Worm (Caenorhabditis elegans) whole organism, L4 larva: ENCODE data around the gene acl-9.

Experiments
- R02D3.7 ChIP-seq: fragments of 150-350 bp; sonication (generic microtip); optimal IDR thresholded peaks from 3 replicates; lab custom pipeline; 2014; ENCODE audit warnings: missing biosample characterization, missing genetic modification characterization
- Y5F2A.4 ChIP-seq: fragments of 200-800 bp; sonication (Bioruptor generic); optimal IDR thresholded peaks from 2 replicates; lab custom pipeline; 2018; ENCODE audit warnings: mild to moderate bottlenecking, missing genetic modification characterization, missing compliant biosample characterization
- ZK337.2 ChIP-seq: fragments of 200-800 bp; sonication (Bioruptor generic); IDR thresholded peaks from 2 replicates; pipeline ENCODE4 v1.3.6; 2022; ENCODE audit warnings: missing genetic modification reagents, missing genetic modification characterization, missing compliant biosample characterization
- ZK546.5 ChIP-seq, 2 experiments: sonication (generic microtip); optimal IDR thresholded peaks; 2 replicates each; lab custom pipeline; 2017; ENCODE audit warnings: missing biosample characterization in 2 of 2, missing genetic modification characterization in 2 of 2
- ceh-20 ChIP-seq: fragments of 200-800 bp; sonication (Bioruptor generic); IDR thresholded peaks from 2 replicates; pipeline ENCODE4 v1.3.6; 2022; ENCODE audit warnings: missing genetic modification reagents, missing genetic modification characterization, missing compliant biosample characterization
- ceh-28 ChIP-seq: fragments of 150-350 bp; optimal IDR thresholded peaks from 2 replicates; lab custom pipeline; 2014; ENCODE audit warnings: missing biosample characterization, missing genetic modification reagents, missing genetic modification characterization
- ceh-44 ChIP-seq: fragments of 200-800 bp; sonication (Bioruptor generic); IDR thresholded peaks from 2 replicates; pipeline ENCODE4 v1.3.6; 2022; ENCODE audit warnings: missing genetic modification reagents, missing genetic modification characterization, missing compliant biosample characterization
- ceh-62 ChIP-seq: sonication (generic microtip); optimal IDR thresholded peaks from 2 replicates; lab custom pipeline; 2017; ENCODE audit warnings: missing biosample characterization, missing genetic modification characterization
- ceh-82 ChIP-seq: sonication (generic microtip); optimal IDR thresholded peaks from 2 replicates; lab custom pipeline; 2017; ENCODE audit warnings: missing biosample characterization, missing genetic modification characterization
- ces-1 ChIP-seq: fragments of 150-350 bp; sonication (generic microtip); optimal IDR thresholded peaks from 4 replicates; lab custom pipeline; 2014; ENCODE audit warnings: missing biosample characterization, missing genetic modification reagents, missing genetic modification characterization
- daf-16 ChIP-seq, 3 experiments: sonication (generic microtip); optimal IDR thresholded peaks; 2 replicates each; lab custom pipeline; 2016 to 2017; ENCODE audit warnings: missing genetic modification characterization in 3 of 3, missing genetic modification reagents in 3 of 3, mild to moderate bottlenecking in 2 of 3, missing compliant biosample characterization in 2 of 3, missing biosample characterization in 1 of 3, moderate library complexity in 1 of 3
- daf-19 ChIP-seq: fragments of 200-800 bp; sonication (Bioruptor generic); conservative IDR thresholded peaks from 2 replicates; pipeline ENCODE4 v1.3.6; 2022; ENCODE audit warnings: missing genetic modification characterization, missing compliant biosample characterization
- dmd-6 ChIP-seq: fragments of 200-800 bp; sonication (Bioruptor generic); IDR thresholded peaks from 2 replicates; pipeline ENCODE4 v1.3.6; 2022; ENCODE audit warnings: missing genetic modification reagents, missing genetic modification characterization, missing compliant biosample characterization
- dpl-1 ChIP-seq: fragments of 150-350 bp; optimal IDR thresholded peaks from 2 replicates; lab custom pipeline; 2014; ENCODE audit warnings: missing biosample characterization, missing genetic modification reagents, missing genetic modification characterization
- duxl-1 ChIP-seq: sonication (generic microtip); optimal IDR thresholded peaks from 2 replicates; lab custom pipeline; 2016; ENCODE audit warnings: mild to moderate bottlenecking, missing genetic modification characterization, moderate library complexity, missing compliant biosample characterization; ENCODE audit not compliant: poor library complexity
- dve-1 ChIP-seq: sonication (generic microtip); optimal IDR thresholded peaks from 2 replicates; lab custom pipeline; 2017; ENCODE audit warnings: antibody characterized with exemption, mild to moderate bottlenecking, missing genetic modification characterization, missing compliant biosample characterization; ENCODE audit not compliant: insufficient read depth
- egl-27 ChIP-seq: sonication (generic microtip); optimal IDR thresholded peaks from 3 replicates; lab custom pipeline; 2017; ENCODE audit warnings: missing biosample characterization, missing genetic modification reagents, missing genetic modification characterization
- egl-43 ChIP-seq: fragments of 200-800 bp; sonication (Bioruptor generic); IDR thresholded peaks from 2 replicates; pipeline ENCODE4 v1.3.6; 2022; ENCODE audit warnings: missing genetic modification reagents, missing genetic modification characterization, missing compliant biosample characterization
- fkh-10 ChIP-seq: fragments of 150-350 bp; optimal IDR thresholded peaks from 2 replicates; lab custom pipeline; 2014; ENCODE audit warnings: missing biosample characterization, missing genetic modification reagents, missing genetic modification characterization
- fos-1 ChIP-seq: fragments of 150-350 bp; optimal IDR thresholded peaks from 2 replicates; lab custom pipeline; 2014; ENCODE audit warnings: missing biosample characterization, missing genetic modification characterization
- hif-1 ChIP-seq, 2 experiments: sonication (generic microtip); optimal IDR thresholded peaks; 2 replicates each; lab custom pipeline; 2016 to 2017; ENCODE audit warnings: missing compliant biosample characterization in 2 of 2, missing genetic modification characterization in 2 of 2, missing genetic modification reagents in 2 of 2, missing genotype in 2 of 2, mild to moderate bottlenecking in 1 of 2
- lim-7 ChIP-seq: fragments of 200-800 bp; sonication (Bioruptor generic); IDR thresholded peaks from 2 replicates; pipeline ENCODE4 v1.3.6; 2022; ENCODE audit warnings: missing genetic modification characterization, missing compliant biosample characterization
- lin-13 ChIP-seq: fragments of 150-350 bp; optimal IDR thresholded peaks from 2 replicates; lab custom pipeline; 2014; ENCODE audit warnings: missing biosample characterization, missing genetic modification reagents, missing genetic modification characterization
- lin-29 ChIP-seq: fragments of 200-800 bp; sonication (Bioruptor generic); IDR thresholded peaks from 2 replicates; pipeline ENCODE4 v1.3.6; 2022; ENCODE audit warnings: missing genetic modification reagents, missing genetic modification characterization, missing compliant biosample characterization
- madf-5 ChIP-seq, 2 experiments: fragments of 200-800 bp; sonication (Bioruptor generic); IDR thresholded peaks; 2 replicates each; pipeline ENCODE4 v1.3.6; 2022; ENCODE audit warnings: missing compliant biosample characterization in 2 of 2, missing genetic modification characterization in 2 of 2
- mes-2 ChIP-seq: sonication (generic microtip); optimal IDR thresholded peaks from 2 replicates; lab custom pipeline; 2016; ENCODE audit warnings: missing genotype, mild to moderate bottlenecking, missing genetic modification characterization, missing compliant biosample characterization; ENCODE audit not compliant: poor library complexity, severe bottlenecking
- mxl-2 ChIP-seq: fragments of 200-800 bp; sonication (Bioruptor generic); conservative IDR thresholded peaks from 2 replicates; pipeline ENCODE4 v1.3.6; 2022; ENCODE audit warnings: missing genetic modification reagents, missing genetic modification characterization, missing compliant biosample characterization
- nhr-28 ChIP-seq: fragments of 150-350 bp; optimal IDR thresholded peaks from 2 replicates; lab custom pipeline; 2014; ENCODE audit warnings: missing biosample characterization, missing genetic modification characterization
- nhr-41 ChIP-seq: fragments of 200-800 bp; sonication (Bioruptor generic); IDR thresholded peaks from 2 replicates; pipeline ENCODE4 v1.3.6; 2022; ENCODE audit warnings: missing genetic modification reagents, missing genetic modification characterization, missing compliant biosample characterization
- nhr-42 ChIP-seq: fragments of 200-800 bp; sonication (Bioruptor generic); IDR thresholded peaks from 2 replicates; pipeline ENCODE4 v1.3.6; 2022; ENCODE audit warnings: missing genetic modification characterization, missing compliant biosample characterization
- nhr-48 ChIP-seq: sonication (generic microtip); optimal IDR thresholded peaks from 2 replicates; lab custom pipeline; 2016; ENCODE audit warnings: mild to moderate bottlenecking, missing genetic modification characterization, missing compliant biosample characterization
- nhr-76 ChIP-seq: fragments of 150-350 bp; optimal IDR thresholded peaks from 2 replicates; lab custom pipeline; 2014; ENCODE audit warnings: missing biosample characterization, missing genetic modification characterization
- nhr-77 ChIP-seq: fragments of 150-350 bp; optimal IDR thresholded peaks from 2 replicates; lab custom pipeline; 2014; ENCODE audit warnings: missing biosample characterization, missing genetic modification characterization
- pha-4 ChIP-seq, 2 experiments: fragments of 150-350 bp in 1 of 2; fragments of 200-800 bp in 1 of 2; sonication (Bioruptor generic) in 1 of 2; IDR thresholded peaks in 1 of 2; optimal IDR thresholded peaks in 1 of 2; 2 replicates each; pipeline versions ENCODE4 v1.3.6 to Lab custom; 2014 to 2022; ENCODE audit warnings: missing genetic modification characterization in 2 of 2, missing genetic modification reagents in 2 of 2, missing biosample characterization in 1 of 2, missing compliant biosample characterization in 1 of 2
- pqm-1 ChIP-seq: sonication (generic microtip); optimal IDR thresholded peaks from 2 replicates; lab custom pipeline; 2017; ENCODE audit warnings: missing biosample characterization, missing genetic modification characterization
- rbr-2 ChIP-seq: sonication (generic microtip); optimal IDR thresholded peaks from 2 replicates; lab custom pipeline; 2016; ENCODE audit warnings: missing genotype, missing genetic modification characterization, missing compliant biosample characterization
- sdz-12 ChIP-seq: fragments of 200-800 bp; sonication (Bioruptor generic); optimal IDR thresholded peaks from 2 replicates; lab custom pipeline; 2018; ENCODE audit warnings: mild to moderate bottlenecking, missing genetic modification characterization, missing compliant biosample characterization
- set-16 ChIP-seq: fragments of 200-800 bp; sonication (Bioruptor generic); IDR thresholded peaks from 2 replicates; pipeline ENCODE4 v1.3.6; 2022; ENCODE audit warnings: missing genetic modification reagents, missing genetic modification characterization, missing compliant biosample characterization
- skn-1 ChIP-seq: fragments of 150-350 bp; optimal IDR thresholded peaks from 2 replicates; lab custom pipeline; 2014; ENCODE audit warnings: missing biosample characterization, missing genetic modification characterization
- snpc-4 ChIP-seq: fragments of 150-350 bp; optimal IDR thresholded peaks from 2 replicates; lab custom pipeline; 2014; ENCODE audit warnings: missing biosample characterization, missing genetic modification characterization
- spr-1 ChIP-seq: sonication (generic microtip); optimal IDR thresholded peaks from 2 replicates; lab custom pipeline; 2016; ENCODE audit warnings: mild to moderate bottlenecking, missing genetic modification characterization, missing compliant biosample characterization
- tag-97 ChIP-seq: fragments of 200-800 bp; sonication (Bioruptor generic); IDR thresholded peaks from 2 replicates; pipeline ENCODE4 v1.3.6; 2022; ENCODE audit warnings: missing genetic modification characterization, missing compliant biosample characterization
- unc-130 ChIP-seq: sonication (generic microtip); optimal IDR thresholded peaks from 2 replicates; lab custom pipeline; 2016; ENCODE audit warnings: missing genetic modification reagents, missing genetic modification characterization, missing compliant biosample characterization
- unc-62 ChIP-seq, 3 experiments: fragments of 150-350 bp in 1 of 3; sonication (generic microtip); optimal IDR thresholded peaks in 2 of 3; peaks in 1 of 3; 1 replicate in 1 of 3; 2 replicates in 2 of 3; lab custom pipeline; 2014 to 2017; ENCODE audit warnings: missing biosample characterization in 3 of 3, missing genetic modification characterization in 3 of 3, missing genetic modification reagents in 3 of 3, missing genotype in 1 of 3
- zip-2 ChIP-seq: fragments of 150-350 bp; optimal IDR thresholded peaks from 2 replicates; lab custom pipeline; 2014; ENCODE audit warnings: missing biosample characterization, missing genetic modification characterization
- ztf-11 ChIP-seq: fragments of 150-350 bp; optimal IDR thresholded peaks from 2 replicates; lab custom pipeline; 2014; ENCODE audit warnings: missing biosample characterization, missing genetic modification characterization
- ztf-7 ChIP-seq: fragments of 150-350 bp; optimal IDR thresholded peaks from 2 replicates; lab custom pipeline; 2014; ENCODE audit warnings: missing biosample characterization, missing genetic modification characterization

Gene acl-9

ce11 chrV:6433446-6434178, 19.4 kb upstream of the acl-9 start, which contains the start of the genes gad-1 and erfa-1 (continued):
- TF ChIP-seq tag-97 (no peak), snpc-4 (tag; lab: Kevin White, UChicago) (no peak), dpl-1 (peak; percentile 65), ceh-44 (no peak), madf-5 (GFP tag; IDR thresholded peaks at IDR 0.05; lab: Robert Waterston, UW) (no peak), daf-19 (GFP tag; lab: Robert Waterston, UW) (no peak), unc-130 (GFP tag; lab: Kevin White, UChicago) (peak; percentile 75), ceh-82 (tag; lab: Kevin White, UChicago) (no peak), Y5F2A.4 (GFP tag; lab: Kevin White, UChicago) (no peak), rbr-2 (peak; percentile 10), skn-1 (tag; lab: Kevin White, UChicago) (no peak), ceh-62 (no peak), duxl-1 (tag; lab: Kevin White, UChicago) (no peak), ces-1 (GFP tag; lab: Kevin White, UChicago) (no peak), dve-1 (tag; lab: Kevin White, UChicago) (peak; percentile 63), sdz-12 (GFP tag; lab: Kevin White, UChicago) (no peak), set-16 (GFP tag; lab: Robert Waterston, UW) (no peak), egl-43 (GFP tag; lab: Robert Waterston, UW) (no peak), nhr-76 (no peak), ztf-7 (no peak), mxl-2 (GFP tag; lab: Robert Waterston, UW) (no peak), ZK337.2 (no peak), lin-13 (GFP tag; lab: Kevin White, UChicago) (peak; percentile 77), ZK546.5 (tag; optimal IDR thresholded peaks at IDR 0.05; lab: Kevin White, UChicago) (no peak), hif-1 (tag; optimal IDR thresholded peaks at IDR 0.05; lab: Kevin White, UChicago) (peak in 1 of 2 experiments; percentile 75), ceh-28 (tag; lab: Kevin White, UChicago) (peak; percentile 56), nhr-42 (GFP tag; lab: Robert Waterston, UW) (no peak), fos-1 (no peak), R02D3.7 (no peak), unc-62 (GFP tag; optimal IDR thresholded peaks at IDR 0.05 in 1 of 2; lab: Kevin White, UChicago) (peak in 1 of 2 experiments; percentile 57), unc-62 (tag; optimal IDR thresholded peaks at IDR 0.05; lab: Kevin White, UChicago) (no peak)

- TF ChIP-seq nhr-41 = no peak
- TF ChIP-seq spr-1 (tag; lab: Kevin White, UChicago) = no peak
- no peak for TF ChIP-seq ztf-11 (tag; lab: Kevin White, UChicago)
- no peak for TF ChIP-seq madf-5 (GFP tag; IDR thresholded peaks at IDR 0.05; lab: Robert Waterston, UW)
- no peak for TF ChIP-seq lim-7
- TF ChIP-seq dpl-1 = no peak
- TF ChIP-seq mxl-2 (GFP tag; lab: Robert Waterston, UW) = no peak
- no peak for TF ChIP-seq Y5F2A.4 (GFP tag; lab: Kevin White, UChicago)
- TF ChIP-seq lin-13 (GFP tag; lab: Kevin White, UChicago) = peak; percentile 16
- no peak for TF ChIP-seq ceh-20
- TF ChIP-seq sdz-12 (GFP tag; lab: Kevin White, UChicago) = no peak
- peak; percentile 26; the same call in 1 of the 2 replicates for TF ChIP-seq pha-4 (GFP tag; IDR thresholded peaks at IDR 0.05; lab: Robert Waterston, UW)
- TF ChIP-seq pha-4 (tag; optimal IDR thresholded peaks at IDR 0.05; lab: Kevin White, UChicago) = no peak
- no peak for TF ChIP-seq lin-29
- TF ChIP-seq fkh-10 (GFP tag; lab: Kevin White, UChicago) = no peak
- TF ChIP-seq nhr-48 = no peak
- TF ChIP-seq daf-16 (GFP tag; optimal IDR thresholded peaks at IDR 0.05; lab: Kevin White, UChicago) = no peak
- TF ChIP-seq daf-16 (tag; optimal IDR thresholded peaks at IDR 0.05; lab: Kevin White, UChicago) = peak; percentile 43
- no peak for TF ChIP-seq dmd-6
- TF ChIP-seq mes-2 (tag; lab: Kevin White, UChicago) = peak; percentile 23
- no peak for TF ChIP-seq zip-2 (tag; lab: Kevin White, UChicago)
- no peak for TF ChIP-seq nhr-77 (tag; lab: Kevin White, UChicago)
- TF ChIP-seq ZK546.5 (tag; optimal IDR thresholded peaks at IDR 0.05; lab: Kevin White, UChicago) = no peak
- peak; percentile 21 for TF ChIP-seq dve-1 (tag; lab: Kevin White, UChicago)
- TF ChIP-seq egl-43 (GFP tag; lab: Robert Waterston, UW) = no peak
- no peak for TF ChIP-seq egl-27 (tag; lab: Kevin White, UChicago)
- no peak for TF ChIP-seq nhr-42 (GFP tag; lab: Robert Waterston, UW)
- TF ChIP-seq set-16 (GFP tag; lab: Robert Waterston, UW) = no peak
- TF ChIP-seq pqm-1 = peak; percentile 31
- peak; percentile 25 for TF ChIP-seq nhr-28 (tag; lab: Kevin White, UChicago)
Observed at ce11 chrV:6436332-6436731, 16.7 kb upstream of the acl-9 start, which contains the start of gene hpo-19. TSS of gene hpo-19 (plus strand) at chrV:6436645.
